Worm (Caenorhabditis elegans): ENCODE data around the gene C27F2.4.

DNA sequence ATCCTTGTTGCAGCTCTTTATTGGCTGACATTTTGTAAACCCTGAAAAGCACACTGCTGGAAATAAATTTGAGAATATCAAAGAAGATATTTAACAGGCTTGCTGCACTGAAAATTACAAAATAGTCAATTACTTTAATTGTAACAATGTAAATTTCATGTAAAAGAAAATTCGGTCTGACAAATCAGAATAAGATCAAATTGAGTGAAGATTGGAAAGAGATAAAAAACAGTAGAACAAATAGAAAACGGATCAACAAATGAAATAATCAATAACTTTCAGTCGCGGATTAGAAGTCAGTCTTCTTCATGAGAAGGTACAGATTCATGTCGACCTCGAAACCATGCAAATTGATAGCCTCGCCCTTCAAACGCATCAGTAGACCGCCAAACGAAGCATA, 43.0 kb downstream of the C27F2.4 start, which contains the start of gene rars-1:
- TF ChIP-seq W03F9.2 (tag; optimal IDR thresholded peaks at IDR 0.05) (no peak), him-1 (tag; optimal IDR thresholded peaks at IDR 0.05) (no peak)
